Worm (Caenorhabditis elegans) whole organism, L3 larva: Measurements from ENCODE around the gene clec-228.

Experiments
- egl-27 ChIP-seq: sonication (generic microtip); optimal IDR thresholded peaks from 4 replicates; lab custom pipeline; 2017; ENCODE audit warnings: missing biosample characterization, missing genetic modification reagents, missing genetic modification characterization
- lin-15B ChIP-seq: fragments of 150-350 bp; optimal IDR thresholded peaks from 2 replicates; lab custom pipeline; 2014; ENCODE audit warnings: missing biosample characterization, missing genetic modification characterization
- nfya-1 ChIP-seq: sonication (generic microtip); optimal IDR thresholded peaks from 2 replicates; lab custom pipeline; 2017; ENCODE audit warnings: missing genetic modification characterization, mild to moderate bottlenecking, missing compliant biosample characterization, antibody characterized with exemption, moderate library complexity; ENCODE audit not compliant: insufficient read depth
- nhr-23 ChIP-seq: fragments of 150-350 bp; optimal IDR thresholded peaks from 2 replicates; lab custom pipeline; 2014; ENCODE audit warnings: missing biosample characterization, missing genetic modification reagents, missing genetic modification characterization
- sea-2 ChIP-seq: fragments of 150-350 bp; sonication (generic microtip); optimal IDR thresholded peaks from 4 replicates; lab custom pipeline; 2014; ENCODE audit warnings: missing biosample characterization, missing genetic modification reagents, missing genetic modification characterization
- tbx-2 ChIP-seq: sonication (generic microtip); optimal IDR thresholded peaks from 2 replicates; lab custom pipeline; 2016; ENCODE audit warnings: mild to moderate bottlenecking, missing genetic modification characterization, missing compliant biosample characterization
- unc-62 ChIP-seq: fragments of 150-350 bp; sonication (generic microtip); optimal IDR thresholded peaks from 4 replicates; lab custom pipeline; 2014; ENCODE audit warnings: missing biosample characterization, missing genetic modification reagents, missing genetic modification characterization

- no peak for TF ChIP-seq sea-2 (GFP tag; lab: Kevin White, UChicago)
- no peak for TF ChIP-seq nfya-1 (tag; lab: Kevin White, UChicago)
- no peak for TF ChIP-seq nhr-23
- TF ChIP-seq unc-62 (GFP tag; lab: Kevin White, UChicago): no peak
- TF ChIP-seq tbx-2 (tag; lab: Kevin White, UChicago): no peak
- TF ChIP-seq lin-15B: no peak
- no peak for TF ChIP-seq egl-27
These were observed 13.1 kb upstream of the clec-228 start, which contains the start of gene srx-58 for ce11 chrV:15352376-15352775.
